Worm (Caenorhabditis elegans): ENCODE measurements around the gene sri-65.
A peak's percentile ranks its signal among the peaks of the same experiment; 100 is the strongest.

Gene sri-65

ce11 chrV:16395739-16396138 lies 7.6 kb upstream of the sri-65 start, which contains the start of gene F13A7.12:
Gene F13A7.12 (plus strand): TSS chrV:16396039.
- TF ChIP-seq unc-62 (GFP tag; optimal IDR thresholded peaks at IDR 0.05) (no peak), unc-30 (tag; optimal IDR thresholded peaks at IDR 0.05) (no peak), nhr-19 (GFP tag; conservative IDR thresholded peaks at IDR 0.05) (no peak), sox-4 (tag; optimal IDR thresholded peaks at IDR 0.05) (no peak), fkh-4 (tag; optimal IDR thresholded peaks at IDR 0.05; ENCODE audit: borderline replicate concordance) (no peak), dpl-1 (GFP tag; optimal IDR thresholded peaks at IDR 0.05) (no peak)

- peak in 1 of 6 experiments; percentile 28 for TF ChIP-seq elt-3 (tag; optimal IDR thresholded peaks at IDR 0.05)
- no peak for TF ChIP-seq ztf-11 (tag; optimal IDR thresholded peaks at IDR 0.05)
- peak in 1 of 2 experiments; percentile 1 for TF ChIP-seq lin-35 (GFP tag; optimal IDR thresholded peaks at IDR 0.05)
- peak; percentile 7 to 25 for TF ChIP-seq efl-1 (optimal IDR thresholded peaks at IDR 0.05)
- TF ChIP-seq efl-1 (GFP tag; optimal IDR thresholded peaks at IDR 0.05 in 1 of 2) = peak; percentile 10 to 82
- no peak for TF ChIP-seq nhr-12 (tag; optimal IDR thresholded peaks at IDR 0.05)
- no peak for TF ChIP-seq C34B4.2 (tag; optimal IDR thresholded peaks at IDR 0.05)
- peak; percentile 66 for TF ChIP-seq nhr-85 (tag)
- no peak for TF ChIP-seq nhr-28 (tag; optimal IDR thresholded peaks at IDR 0.05)
- peak; percentile 99 for TF ChIP-seq zip-4 (GFP tag; optimal IDR thresholded peaks at IDR 0.05)
- TF ChIP-seq ama-1 (optimal IDR thresholded peaks at IDR 0.05) = no peak
- peak; percentile 46 for TF ChIP-seq elt-2 (tag; optimal IDR thresholded peaks at IDR 0.05)
- peak; percentile 19 for TF ChIP-seq nhr-90 (tag; optimal IDR thresholded peaks at IDR 0.05; ENCODE audit: poor library complexity)
- TF ChIP-seq nhr-47 (tag; optimal IDR thresholded peaks at IDR 0.05) = peak; percentile 17
- peak; percentile 40 for TF ChIP-seq nhr-71 (tag; optimal IDR thresholded peaks at IDR 0.05)
- TF ChIP-seq dpl-1 (GFP tag; optimal IDR thresholded peaks at IDR 0.05) = peak in 2 of 3 experiments; percentile 4 to 17
- peak in 1 of 3 experiments; percentile 16 for TF ChIP-seq ceh-82 (tag; optimal IDR thresholded peaks at IDR 0.05)
- TF ChIP-seq skn-1 (tag; optimal IDR thresholded peaks at IDR 0.05) = peak; percentile 81
- no peak for TF ChIP-seq snpc-4 (tag; optimal IDR thresholded peaks at IDR 0.05)
- TF ChIP-seq swsn-7 (tag; optimal IDR thresholded peaks at IDR 0.05) = no peak
- TF ChIP-seq fkh-4 (tag; optimal IDR thresholded peaks at IDR 0.05; ENCODE audit: borderline replicate concordance) = no peak
These were observed 7.0 kb upstream of the sri-65 start, which contains the start of gene F13A7.11 for ce11 chrV:16395131-16395530. Gene F13A7.11 (minus strand): TSS chrV:16395304.

ce11 chrV:16393728-16394127 lies 5.6 kb upstream of the sri-65 start, which contains the start of gene srd-63:
Gene srd-63 (minus strand): TSS chrV:16393828.
- no peak for TF ChIP-seq mab-9 (GFP tag; IDR thresholded peaks at IDR 0.05)
- no peak for TF ChIP-seq aha-1 (tag; optimal IDR thresholded peaks at IDR 0.05)
- TF ChIP-seq mep-1 (tag; optimal IDR thresholded peaks at IDR 0.05) = no peak
- TF ChIP-seq sptf-1 (tag; optimal IDR thresholded peaks at IDR 0.05) = no peak
- no peak for TF ChIP-seq unc-130 (tag; optimal IDR thresholded peaks at IDR 0.05)
- TF ChIP-seq nhr-76 (tag; optimal IDR thresholded peaks at IDR 0.05) = no peak
- TF ChIP-seq ceh-63 (GFP tag; optimal IDR thresholded peaks at IDR 0.05) = no peak
- no peak for TF ChIP-seq xbp-1 (tag; optimal IDR thresholded peaks at IDR 0.05)
- no peak for TF ChIP-seq unc-86 (tag; optimal IDR thresholded peaks at IDR 0.05)
- no peak for TF ChIP-seq tbx-2 (tag; optimal IDR thresholded peaks at IDR 0.05)
- TF ChIP-seq unc-30 (tag; optimal IDR thresholded peaks at IDR 0.05) = no peak
- no peak for TF ChIP-seq zip-4 (GFP tag; optimal IDR thresholded peaks at IDR 0.05)
- TF ChIP-seq lin-15B (tag; optimal IDR thresholded peaks at IDR 0.05) = no peak
- no peak for TF ChIP-seq tlp-1 (tag; optimal IDR thresholded peaks at IDR 0.05)
- TF ChIP-seq nhr-84 (tag; optimal IDR thresholded peaks at IDR 0.05) = no peak
- no peak for TF ChIP-seq hlh-17 (GFP tag; optimal IDR thresholded peaks at IDR 0.05; ENCODE audit: borderline replicate concordance)

ce11 chrV:16390655-16391054 lies 2.5 kb upstream of the sri-65 start, which contains the start of gene gst-44:
Gene gst-44 (plus strand): TSS chrV:16390891.
- TF ChIP-seq elt-2 (tag; optimal IDR thresholded peaks at IDR 0.05) (peak; percentile 4), nhr-20 (tag; optimal IDR thresholded peaks at IDR 0.05) (peak; percentile 75), lin-35 (GFP tag; optimal IDR thresholded peaks at IDR 0.05) (peak in 1 of 2 experiments; percentile 28), zag-1 (tag; optimal IDR thresholded peaks at IDR 0.05) (no peak)

All from whole organism, L1 larva.